Worm (Caenorhabditis elegans) whole organism, mixed stage, embryonic: ENCODE data around the gene mrpl-37.

Experiments used
- M03D4.4 ChIP-seq: sonication (generic microtip); optimal IDR thresholded peaks from 2 replicates; lab custom pipeline; 2017; ENCODE audit warnings: mild to moderate bottlenecking, missing genetic modification characterization, missing compliant biosample characterization
- blmp-1 ChIP-seq: fragments of 150-350 bp; optimal IDR thresholded peaks from 2 replicates; lab custom pipeline; 2014; ENCODE audit warnings: missing biosample characterization, missing genetic modification characterization
- ceh-39 ChIP-seq: fragments of 150-350 bp; optimal IDR thresholded peaks from 2 replicates; lab custom pipeline; 2014; ENCODE audit warnings: missing biosample characterization, missing genetic modification characterization
- ceh-43 ChIP-seq: fragments of 200-800 bp; sonication (Bioruptor generic); optimal IDR thresholded peaks from 2 replicates; lab custom pipeline; 2018; ENCODE audit warnings: mild to moderate bottlenecking, missing genetic modification characterization, moderate library complexity, missing compliant biosample characterization
- ceh-83 ChIP-seq: fragments of 200-800 bp; sonication (Bioruptor generic); optimal IDR thresholded peaks from 2 replicates; lab custom pipeline; 2018; ENCODE audit warnings: mild to moderate bottlenecking, missing genetic modification characterization, missing compliant biosample characterization
- ces-1 ChIP-seq: fragments of 150-350 bp; optimal IDR thresholded peaks from 2 replicates; lab custom pipeline; 2014; ENCODE audit warnings: missing biosample characterization, missing genetic modification reagents, missing genetic modification characterization
- cnd-1 ChIP-seq: fragments of 200-800 bp; sonication (Bioruptor generic); optimal IDR thresholded peaks from 2 replicates; lab custom pipeline; 2018; ENCODE audit warnings: mild to moderate bottlenecking, missing genetic modification characterization, missing compliant biosample characterization
- drap-1 ChIP-seq: fragments of 200-800 bp; sonication (Bioruptor generic); optimal IDR thresholded peaks from 3 replicates; lab custom pipeline; 2018; ENCODE audit warnings: mild to moderate bottlenecking, missing genetic modification characterization, missing compliant biosample characterization
- elt-1 ChIP-seq: sonication (generic microtip); optimal IDR thresholded peaks from 2 replicates; lab custom pipeline; 2017; ENCODE audit warnings: missing genetic modification characterization, mild to moderate bottlenecking, missing compliant biosample characterization, antibody characterized with exemption, moderate library complexity, borderline replicate concordance; ENCODE audit not compliant: insufficient read depth
- elt-3 ChIP-seq: fragments of 150-350 bp; optimal IDR thresholded peaks from 2 replicates; lab custom pipeline; 2014; ENCODE audit warnings: missing biosample characterization, missing genetic modification characterization
- flh-1 ChIP-seq: fragments of 200-800 bp; sonication (Bioruptor generic); optimal IDR thresholded peaks from 2 replicates; lab custom pipeline; 2018; ENCODE audit warnings: mild to moderate bottlenecking, missing genetic modification characterization, moderate library complexity, missing compliant biosample characterization
- ham-2 ChIP-seq: fragments of 200-800 bp; sonication (Bioruptor generic); optimal IDR thresholded peaks from 2 replicates; lab custom pipeline; 2018; ENCODE audit warnings: mild to moderate bottlenecking, missing genetic modification characterization, missing compliant biosample characterization
- hlh-1 ChIP-seq: fragments of 150-350 bp; optimal IDR thresholded peaks from 2 replicates; lab custom pipeline; 2014; ENCODE audit warnings: missing biosample characterization, missing genetic modification reagents, missing genetic modification characterization
- lin-13 ChIP-seq: fragments of 150-350 bp; optimal IDR thresholded peaks from 2 replicates; lab custom pipeline; 2014; ENCODE audit warnings: missing biosample characterization, missing genetic modification characterization
- lin-32 ChIP-seq: fragments of 200-800 bp; sonication (Bioruptor generic); optimal IDR thresholded peaks from 2 replicates; lab custom pipeline; 2018; ENCODE audit warnings: mild to moderate bottlenecking, missing genetic modification characterization, missing compliant biosample characterization
- lsy-2 ChIP-seq: fragments of 150-350 bp; optimal IDR thresholded peaks from 2 replicates; lab custom pipeline; 2014; ENCODE audit warnings: missing biosample characterization, missing genetic modification characterization
- mep-1 ChIP-seq: fragments of 150-350 bp; optimal IDR thresholded peaks from 2 replicates; lab custom pipeline; 2017; ENCODE audit warnings: missing biosample characterization, missing genetic modification reagents, missing genetic modification characterization, inconsistent platforms
- nhr-2 ChIP-seq: fragments of 150-350 bp; optimal IDR thresholded peaks from 2 replicates; lab custom pipeline; 2014; ENCODE audit warnings: missing biosample characterization, missing genetic modification characterization
- nhr-237 ChIP-seq: fragments of 150-350 bp; optimal IDR thresholded peaks from 2 replicates; lab custom pipeline; 2014; ENCODE audit warnings: missing biosample characterization, missing genetic modification characterization
- nhr-28 ChIP-seq: fragments of 150-350 bp; optimal IDR thresholded peaks from 2 replicates; lab custom pipeline; 2014; ENCODE audit warnings: missing biosample characterization, missing genetic modification characterization
- nhr-76 ChIP-seq: sonication (generic microtip); optimal IDR thresholded peaks from 2 replicates; lab custom pipeline; 2017; ENCODE audit warnings: missing biosample characterization, missing genetic modification characterization
- pha-4 ChIP-seq: fragments of 150-350 bp; optimal IDR thresholded peaks from 2 replicates; lab custom pipeline; 2018; ENCODE audit warnings: missing biosample characterization, missing genetic modification reagents, missing genetic modification characterization
- sem-2 ChIP-seq: fragments of 200-800 bp; sonication (Bioruptor generic); optimal IDR thresholded peaks from 2 replicates; lab custom pipeline; 2018; ENCODE audit warnings: mild to moderate bottlenecking, missing genetic modification characterization, missing compliant biosample characterization
- snpc-4 ChIP-seq: fragments of 150-350 bp; optimal IDR thresholded peaks from 2 replicates; lab custom pipeline; 2014; ENCODE audit warnings: missing biosample characterization, missing genetic modification characterization
- sptf-1 ChIP-seq: sonication (generic microtip); optimal IDR thresholded peaks from 2 replicates; lab custom pipeline; 2017; ENCODE audit warnings: mild to moderate bottlenecking, missing genetic modification characterization, moderate library complexity, missing compliant biosample characterization
- tbx-8 ChIP-seq: fragments of 200-800 bp; sonication (Bioruptor generic); optimal IDR thresholded peaks from 2 replicates; lab custom pipeline; 2018; ENCODE audit warnings: mild to moderate bottlenecking, missing genetic modification characterization, moderate library complexity, missing compliant biosample characterization
- unc-120 ChIP-seq: sonication (generic microtip); optimal IDR thresholded peaks from 2 replicates; lab custom pipeline; 2017; ENCODE audit warnings: missing genetic modification characterization, missing compliant biosample characterization; ENCODE audit not compliant: poor library complexity, severe bottlenecking
- unc-39 ChIP-seq: fragments of 150-350 bp; optimal IDR thresholded peaks from 2 replicates; lab custom pipeline; 2014; ENCODE audit warnings: missing biosample characterization, missing genetic modification characterization
- unc-62 ChIP-seq: fragments of 150-350 bp; optimal IDR thresholded peaks from 2 replicates; lab custom pipeline; 2014; ENCODE audit warnings: missing biosample characterization, missing genetic modification reagents, missing genetic modification characterization
- zip-8 ChIP-seq: fragments of 150-350 bp; optimal IDR thresholded peaks from 2 replicates; lab custom pipeline; 2014; ENCODE audit warnings: missing biosample characterization, missing genetic modification characterization
- ztf-11 ChIP-seq: fragments of 150-350 bp; optimal IDR thresholded peaks from 2 replicates; lab custom pipeline; 2014; ENCODE audit warnings: missing biosample characterization, missing genetic modification characterization

mrpl-37 gene

ce11 chrII:13595279-13595678 is 20.4 kb upstream of the mrpl-37 start:
- TF ChIP-seq lin-32 (GFP tag; lab: Kevin White, UChicago) (no peak), M03D4.4 (tag; lab: Kevin White, UChicago) (no peak), nhr-28 (no peak), elt-3 (tag; lab: Kevin White, UChicago) (no peak), nhr-237 (tag; lab: Kevin White, UChicago) (no peak), cnd-1 (tag; lab: Kevin White, UChicago) (no peak)

DNA sequence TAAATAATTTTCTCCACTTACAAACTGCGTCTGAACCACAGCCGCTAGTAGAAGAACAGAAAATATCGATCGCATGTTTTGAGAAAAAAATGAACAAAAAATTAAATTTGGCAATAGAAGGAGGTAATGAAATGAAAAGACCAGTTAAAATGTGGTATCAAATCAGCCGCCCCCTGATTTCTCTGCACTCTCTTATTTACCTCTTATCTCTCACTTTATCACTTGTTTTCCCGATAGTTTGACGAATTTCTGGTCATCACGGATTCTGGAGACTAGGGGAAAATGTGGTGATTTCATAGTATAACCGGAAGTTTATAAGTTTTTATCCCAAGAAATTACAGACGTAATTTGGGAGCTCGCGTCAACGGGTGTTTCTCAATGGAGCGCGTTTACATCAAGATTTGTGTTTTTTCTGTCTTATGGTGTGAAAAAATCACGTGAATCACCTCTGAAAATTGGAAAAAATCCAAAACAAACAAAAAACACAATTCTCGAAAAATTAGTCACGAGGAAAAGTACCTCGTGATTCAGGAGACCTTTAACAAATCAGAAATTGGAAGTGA is 18.9 kb upstream of the mrpl-37 start, which contains the start of gene clec-146:
TSS of gene clec-146 (minus strand) at position 116 of the 563 bp plus-strand sequence.
- no peak for TF ChIP-seq lin-13 (tag; lab: Kevin White, UChicago)
- no peak for TF ChIP-seq hlh-1 (tag; lab: Kevin White, UChicago)
- TF ChIP-seq ham-2 (GFP tag; lab: Kevin White, UChicago) = no peak
- TF ChIP-seq ceh-39 (tag; lab: Kevin White, UChicago) = no peak
- TF ChIP-seq sem-2 (GFP tag; lab: Kevin White, UChicago) = no peak
- no peak for TF ChIP-seq nhr-28
- TF ChIP-seq tbx-8 = no peak
- no peak for TF ChIP-seq flh-1 (GFP tag; lab: Kevin White, UChicago)
- TF ChIP-seq sptf-1 (tag; lab: Kevin White, UChicago) = no peak
- no peak for TF ChIP-seq nhr-2 (tag; lab: Kevin White, UChicago)
- TF ChIP-seq cnd-1 (tag; lab: Kevin White, UChicago) = no peak
- TF ChIP-seq lin-32 (GFP tag; lab: Kevin White, UChicago) = no peak
- no peak for TF ChIP-seq blmp-1 (tag; lab: Kevin White, UChicago)
- TF ChIP-seq pha-4 (tag; lab: Kevin White, UChicago) = no peak
- TF ChIP-seq drap-1 = no peak
- no peak for TF ChIP-seq unc-120
- TF ChIP-seq ceh-43 = no peak
- no peak for TF ChIP-seq ztf-11 (tag; lab: Kevin White, UChicago)
- no peak for TF ChIP-seq elt-3 (tag; lab: Kevin White, UChicago)
- TF ChIP-seq nhr-76 (tag; lab: Kevin White, UChicago) = no peak

DNA sequence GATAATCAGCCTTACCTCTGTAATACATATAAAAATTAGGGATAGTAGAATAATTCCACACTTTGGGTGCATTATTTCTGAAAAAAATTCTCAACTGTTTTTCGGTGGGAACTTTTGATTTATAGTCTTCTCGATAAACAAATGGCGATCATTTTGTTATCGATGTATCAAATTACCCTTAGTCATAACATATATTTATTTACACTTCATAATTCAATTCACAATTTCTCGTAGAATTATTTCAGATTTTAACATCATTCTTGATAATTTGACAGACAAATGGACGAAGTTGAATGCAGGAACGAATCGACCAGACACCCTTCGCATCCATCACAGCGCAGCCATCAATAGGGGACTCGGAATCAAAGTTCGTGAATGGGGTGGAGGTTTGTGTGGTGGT is 15.6 kb upstream of the mrpl-37 start, which contains the start of gene clec-145:
TSS of gene clec-145 (minus strand) at position 101 of the 400 bp plus-strand sequence.
- TF ChIP-seq ces-1 (no peak), lsy-2 (tag; lab: Kevin White, UChicago) (no peak), sem-2 (GFP tag; lab: Kevin White, UChicago) (no peak), lin-32 (GFP tag; lab: Kevin White, UChicago) (no peak), nhr-28 (no peak), blmp-1 (tag; lab: Kevin White, UChicago) (no peak), mep-1 (tag; lab: Kevin White, UChicago) (no peak), unc-39 (tag; lab: Kevin White, UChicago) (no peak), zip-8 (tag; lab: Kevin White, UChicago) (no peak), ham-2 (GFP tag; lab: Kevin White, UChicago) (no peak), snpc-4 (no peak), ceh-43 (no peak), ceh-83 (GFP tag; lab: Kevin White, UChicago) (no peak), elt-1 (tag; lab: Kevin White, UChicago) (no peak), unc-120 (no peak), nhr-237 (tag; lab: Kevin White, UChicago) (no peak), ztf-11 (tag; lab: Kevin White, UChicago) (no peak), unc-62 (no peak)
- TF ChIP-seq, all 35 proteins: peak for 0

DNA sequence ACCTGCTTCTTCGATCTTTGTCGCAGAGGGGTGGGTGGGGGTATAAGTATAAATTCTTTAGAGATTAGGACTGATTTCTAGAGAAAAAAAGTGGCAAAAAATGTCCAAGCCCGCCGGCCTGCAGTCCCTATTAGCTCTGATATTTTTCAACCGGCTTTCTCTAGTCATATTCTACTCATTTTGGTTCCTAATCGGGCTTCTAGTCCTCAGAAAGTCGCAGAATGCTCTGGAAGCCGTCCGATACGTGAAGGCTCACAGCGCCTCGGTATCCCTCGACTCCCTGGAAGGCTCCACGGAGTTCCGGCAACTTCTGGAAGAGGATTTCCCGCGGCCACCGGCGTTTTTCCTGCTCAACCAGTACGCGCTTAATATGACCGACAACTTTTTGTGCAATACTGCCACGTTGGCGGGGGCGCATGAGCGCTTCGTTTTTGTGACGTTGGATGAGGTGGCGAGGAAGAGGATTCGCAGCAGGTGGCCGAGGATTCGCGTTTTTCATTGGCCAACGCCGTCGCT is 10.8 kb upstream of the mrpl-37 start, which contains the start of gene Y48E1B.8:
TSS of gene Y48E1B.8 (plus strand) at position 51 of the 516 bp plus-strand sequence.
- TF ChIP-seq ces-1 (no peak), flh-1 (GFP tag; lab: Kevin White, UChicago) (no peak), drap-1 (no peak), ztf-11 (tag; lab: Kevin White, UChicago) (no peak), snpc-4 (no peak), ceh-43 (no peak), elt-3 (tag; lab: Kevin White, UChicago) (no peak), nhr-237 (tag; lab: Kevin White, UChicago) (no peak), ceh-83 (GFP tag; lab: Kevin White, UChicago) (no peak), elt-1 (tag; lab: Kevin White, UChicago) (no peak), lin-13 (tag; lab: Kevin White, UChicago) (no peak), nhr-76 (tag; lab: Kevin White, UChicago) (no peak), lsy-2 (tag; lab: Kevin White, UChicago) (no peak), sem-2 (GFP tag; lab: Kevin White, UChicago) (no peak), ham-2 (GFP tag; lab: Kevin White, UChicago) (no peak), nhr-2 (tag; lab: Kevin White, UChicago) (no peak), zip-8 (tag; lab: Kevin White, UChicago) (no peak)
